Fruit fly (Drosophila melanogaster): ENCODE data around the gene CG2211.

CG2211 gene

dm6 chr3L:1329724-1330123, 5.4 kb downstream of the CG2211 start, which contains the start of gene ND-ACP (continued):
- TF ChIP-seq kay (GFP tag; optimal IDR thresholded peaks at IDR 0.05) (no peak), Ets97D (GFP tag; optimal IDR thresholded peaks at IDR 0.05) (peak; percentile 37), Dp (GFP tag; optimal IDR thresholded peaks at IDR 0.05) (peak; percentile 92), gsb-n (tag; optimal IDR thresholded peaks at IDR 0.05) (no peak), luna (GFP tag; optimal IDR thresholded peaks at IDR 0.05) (no peak), Myb (GFP tag; optimal IDR thresholded peaks at IDR 0.05) (peak; percentile 23), nau (GFP tag; optimal IDR thresholded peaks at IDR 0.05) (no peak), CG3163 (GFP tag; optimal IDR thresholded peaks at IDR 0.05) (no peak), CG10321 (GFP tag; IDR thresholded peaks at IDR 0.05) (no peak), Mrtf (GFP tag; IDR thresholded peaks at IDR 0.05) (no peak), CG9932 (GFP tag; IDR thresholded peaks at IDR 0.05) (no peak), CG11723 (GFP tag; optimal IDR thresholded peaks at IDR 0.05) (no peak), CG12659 (GFP tag; optimal IDR thresholded peaks at IDR 0.05) (peak; percentile 37), vnd (GFP tag; IDR thresholded peaks at IDR 0.05; ENCODE audit: partially characterized antibody) (0 out of 3 replicates have a peak, but pooled peaks have one; percentile 24), Atf3 (GFP tag; optimal IDR thresholded peaks at IDR 0.05) (no peak), Chrac-16 (GFP tag; optimal IDR thresholded peaks at IDR 0.05) (no peak), E2f1 (GFP tag; IDR thresholded peaks at IDR 0.05) (no peak), ftz-f1 (GFP tag; optimal IDR thresholded peaks at IDR 0.05) (no peak), BEAF-32 (GFP tag; optimal IDR thresholded peaks at IDR 0.05) (peak; percentile 49), HLH4C (GFP tag; IDR thresholded peaks at IDR 0.05; ENCODE audit: partially characterized antibody) (peak; percentile 34; the same call in 1 of the 3 replicates), CG15514 (GFP tag; optimal IDR thresholded peaks at IDR 0.05) (peak; percentile 66), CG8765 (GFP tag; IDR thresholded peaks at IDR 0.05) (no peak), bsh (GFP tag; optimal IDR thresholded peaks at IDR 0.05) (no peak), CG11247 (GFP tag; IDR thresholded peaks at IDR 0.05) (no peak), CG12391 (tag; optimal IDR thresholded peaks at IDR 0.05) (peak; percentile 2), row (GFP tag; IDR thresholded peaks at IDR 0.05) (peak; percentile 10; the same call in 1 of the 3 replicates), MESR4 (GFP tag; optimal IDR thresholded peaks at IDR 0.05) (peak; percentile 93), nmo (GFP tag; optimal IDR thresholded peaks at IDR 0.05) (peak; percentile 15), Bteb2 (GFP tag; optimal IDR thresholded peaks at IDR 0.05) (no peak), Hr3 (GFP tag; optimal IDR thresholded peaks at IDR 0.05) (no peak), Pdp1 (GFP tag; optimal IDR thresholded peaks at IDR 0.05) (peak in 1 of 2 experiments; percentile 98), Fer1 (GFP tag; optimal IDR thresholded peaks at IDR 0.05) (no peak), pzg (GFP tag; optimal IDR thresholded peaks at IDR 0.05) (peak; percentile 74), CG12769 (tag; optimal IDR thresholded peaks at IDR 0.05) (no peak), CG14710 (tag; optimal IDR thresholded peaks at IDR 0.05) (peak; percentile 66), hkb (optimal IDR thresholded peaks at IDR 0.05) (peak; percentile 18), hkb (GFP tag; IDR thresholded peaks at IDR 0.05) (no peak), caup (GFP tag; optimal IDR thresholded peaks at IDR 0.05; ENCODE audit: severe bottlenecking) (no peak), trem (tag; optimal IDR thresholded peaks at IDR 0.05) (peak; percentile 72), Dll (GFP tag; IDR thresholded peaks at IDR 0.05; ENCODE audit: partially characterized antibody) (0 out of 4 replicates have a peak, but pooled peaks have one; percentile 41), slbo (GFP tag; IDR thresholded peaks at IDR 0.05) (0 out of 2 replicates have a peak, but pooled peaks have one; percentile 3), Spps (tag; optimal IDR thresholded peaks at IDR 0.05) (no peak), CG15479 (GFP tag; optimal IDR thresholded peaks at IDR 0.05) (peak; percentile 51), CG9437 (GFP tag; optimal IDR thresholded peaks at IDR 0.05) (no peak), Opbp (GFP tag; IDR thresholded peaks at IDR 0.05; ENCODE audit: partially characterized antibody) (no peak), CG4282 (GFP tag; optimal IDR thresholded peaks at IDR 0.05) (no peak), Lhr (GFP tag; optimal IDR thresholded peaks at IDR 0.05) (peak; percentile 37), Dref (GFP tag; IDR thresholded peaks at IDR 0.05) (peak; percentile 56), CG9797 (GFP tag; optimal IDR thresholded peaks at IDR 0.05) (peak; percentile 89), CG10267 (tag; optimal IDR thresholded peaks at IDR 0.05) (peak; percentile 43)

Data from whole organism, embryonic.